Worm (Caenorhabditis elegans) whole organism, late embryonic: Measurements from ENCODE around the gene C08E8.2.

ENCODE experiments used
- K09A11.1 ChIP-seq: sonication (generic microtip); optimal IDR thresholded peaks from 2 replicates; lab custom pipeline; 2017; ENCODE audit warnings: antibody characterized with exemption, mild to moderate bottlenecking, missing genetic modification characterization, missing compliant biosample characterization; ENCODE audit not compliant: insufficient read depth
- ceh-30 ChIP-seq: fragments of 150-350 bp; optimal IDR thresholded peaks from 2 replicates; lab custom pipeline; 2014; ENCODE audit warnings: missing biosample characterization, missing genetic modification characterization
- eyg-1 ChIP-seq: sonication (generic microtip); optimal IDR thresholded peaks from 2 replicates; lab custom pipeline; 2016; ENCODE audit warnings: missing genotype, missing genetic modification characterization, missing compliant biosample characterization
- lin-11 ChIP-seq: fragments of 200-800 bp; sonication (Bioruptor generic); optimal IDR thresholded peaks from 2 replicates; lab custom pipeline; 2018; ENCODE audit warnings: mild to moderate bottlenecking, missing genetic modification characterization, missing compliant biosample characterization
- nfya-1 ChIP-seq: sonication (generic microtip); optimal IDR thresholded peaks from 2 replicates; lab custom pipeline; 2017; ENCODE audit warnings: missing genetic modification characterization, mild to moderate bottlenecking, missing compliant biosample characterization, antibody characterized with exemption, moderate library complexity
- unc-86 ChIP-seq: sonication (generic microtip); optimal IDR thresholded peaks from 2 replicates; lab custom pipeline; 2016; ENCODE audit warnings: missing genetic modification characterization, missing compliant biosample characterization

DNA sequence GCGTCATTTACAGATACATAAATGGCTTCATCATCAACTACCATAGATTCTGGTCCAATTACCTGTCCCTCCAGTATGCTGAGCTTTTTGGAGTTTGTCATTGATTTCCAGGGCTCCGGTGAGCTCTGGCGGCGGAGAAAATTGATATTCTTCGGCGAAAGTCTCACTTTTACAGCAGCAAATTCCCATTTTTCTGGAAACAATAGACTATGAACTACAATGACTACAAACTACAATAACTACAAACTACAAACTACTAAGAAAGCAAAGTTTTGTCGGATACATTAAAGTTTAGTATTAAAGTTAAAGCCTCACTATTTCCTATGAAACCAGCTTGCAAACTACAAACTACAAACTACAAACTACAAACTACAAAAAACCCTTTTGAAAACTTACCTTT is at the start of gene C08E8.2:
- TF ChIP-seq K09A11.1 (no peak), ceh-30 (tag; lab: Kevin White, UChicago) (no peak), nfya-1 (tag; lab: Kevin White, UChicago) (no peak), eyg-1 (tag; lab: Kevin White, UChicago) (no peak), lin-11 (tag; lab: Kevin White, UChicago) (no peak), unc-86 (no peak)
